Worm (Caenorhabditis elegans) whole organism, late embryonic: Measurements from ENCODE around the gene nhr-128.

Source experiments
- K02D7.2 ChIP-seq: sonication (generic microtip); optimal IDR thresholded peaks from 2 replicates; lab custom pipeline; 2017; ENCODE audit warnings: mild to moderate bottlenecking, missing genetic modification characterization, missing compliant biosample characterization
- T23F11.4 ChIP-seq: fragments of 200-800 bp; sonication (Bioruptor generic); optimal IDR thresholded peaks from 2 replicates; lab custom pipeline; 2018; ENCODE audit warnings: mild to moderate bottlenecking, missing genetic modification characterization, missing compliant biosample characterization
- Y22D7AL.16 ChIP-seq: sonication (generic microtip); optimal IDR thresholded peaks from 2 replicates; lab custom pipeline; 2016; ENCODE audit warnings: missing genetic modification characterization, missing compliant biosample characterization
- ceh-30 ChIP-seq: fragments of 150-350 bp; optimal IDR thresholded peaks from 2 replicates; lab custom pipeline; 2014; ENCODE audit warnings: missing biosample characterization, missing genetic modification characterization
- ceh-6 ChIP-seq: fragments of 200-800 bp; sonication (Bioruptor generic); optimal IDR thresholded peaks from 2 replicates; lab custom pipeline; 2018; ENCODE audit warnings: mild to moderate bottlenecking, missing genetic modification characterization, missing compliant biosample characterization
- ceh-9 ChIP-seq: sonication (generic microtip); optimal IDR thresholded peaks from 2 replicates; lab custom pipeline; 2016; ENCODE audit warnings: mild to moderate bottlenecking, missing genetic modification characterization, inconsistent platforms, missing compliant biosample characterization
- fkh-6 ChIP-seq: sonication (generic microtip); optimal IDR thresholded peaks from 2 replicates; lab custom pipeline; 2016; ENCODE audit warnings: missing genetic modification characterization, missing compliant biosample characterization
- lin-11 ChIP-seq: fragments of 200-800 bp; sonication (Bioruptor generic); optimal IDR thresholded peaks from 2 replicates; lab custom pipeline; 2018; ENCODE audit warnings: mild to moderate bottlenecking, missing genetic modification characterization, missing compliant biosample characterization
- nhr-11 ChIP-seq: fragments of 150-350 bp; optimal IDR thresholded peaks from 2 replicates; lab custom pipeline; 2014; ENCODE audit warnings: missing biosample characterization, missing genetic modification characterization
- pha-2 ChIP-seq: sonication (generic microtip); optimal IDR thresholded peaks from 2 replicates; lab custom pipeline; 2017; ENCODE audit warnings: mild to moderate bottlenecking, missing genetic modification characterization, missing compliant biosample characterization
- pha-4 ChIP-seq: fragments of 150-350 bp; optimal IDR thresholded peaks from 2 replicates; lab custom pipeline; 2018; ENCODE audit warnings: missing biosample characterization, missing genetic modification reagents, missing genetic modification characterization
- sox-4 ChIP-seq: sonication (generic microtip); optimal IDR thresholded peaks from 2 replicates; lab custom pipeline; 2017; ENCODE audit warnings: mild to moderate bottlenecking, missing genetic modification characterization, inconsistent platforms, missing compliant biosample characterization
- syd-9 ChIP-seq: sonication (generic microtip); optimal IDR thresholded peaks from 2 replicates; lab custom pipeline; 2016; ENCODE audit warnings: mild to moderate bottlenecking, missing genetic modification characterization, moderate library complexity, missing compliant biosample characterization
- tbx-7 ChIP-seq: sonication (generic microtip); optimal IDR thresholded peaks from 2 replicates; lab custom pipeline; 2016; ENCODE audit warnings: missing genotype, missing genetic modification characterization, missing compliant biosample characterization

Gene nhr-128

ce11 chrV:2264925-2265324 is 43.1 kb downstream of the nhr-128 start:
- TF ChIP-seq T23F11.4 (GFP tag; lab: Kevin White, UChicago), result no peak
- TF ChIP-seq, all 69 proteins: peak for 0

- no peak for TF ChIP-seq ceh-9 (tag; lab: Kevin White, UChicago)
- no peak for TF ChIP-seq lin-11
- TF ChIP-seq nhr-11 (tag; lab: Kevin White, UChicago), result no peak
- no peak for TF ChIP-seq tbx-7
- TF ChIP-seq syd-9 (tag; lab: Kevin White, UChicago), result no peak
- no peak for TF ChIP-seq ceh-6 (GFP tag; lab: Kevin White, UChicago)
- no peak for TF ChIP-seq pha-2 (tag; lab: Kevin White, UChicago)
- TF ChIP-seq ceh-30 (tag; lab: Kevin White, UChicago), result no peak
- TF ChIP-seq pha-4 (tag; lab: Kevin White, UChicago), result no peak
- TF ChIP-seq Y22D7AL.16, result no peak
- no peak for TF ChIP-seq sox-4 (tag; lab: Kevin White, UChicago)
Observed at ce11 chrV:2266958-2267357, 45.1 kb downstream of the nhr-128 start, which contains the start of gene nhr-275. Gene nhr-275 (minus strand): TSS chrV:2267058.

- TF ChIP-seq lin-11, result no peak
- TF ChIP-seq K02D7.2 (tag; lab: Kevin White, UChicago), result no peak
- no peak for TF ChIP-seq fkh-6 (tag; lab: Kevin White, UChicago)
Observed at ce11 chrV:2271750-2272149, 49.9 kb downstream of the nhr-128 start, which contains the start of gene Y5H2A.1. Gene Y5H2A.1 (minus strand): TSS chrV:2271850.

- no peak for TF ChIP-seq ceh-9 (tag; lab: Kevin White, UChicago)
Observed at ce11 chrV:2274253-2274892, 52.5 kb downstream of the nhr-128 start, which contains the start of the genes Y5H2A.4 and abu-4. Gene Y5H2A.4 (minus strand): TSS chrV:2274353. Gene abu-4 (plus strand): TSS chrV:2274842.
